Fruit fly (Drosophila melanogaster): ENCODE measurements around the gene Nepl17.

Nepl17 gene

dm6 chr3R:28847547-28848316 lies 25.0 kb upstream of the Nepl17 start:
- TF ChIP-seq CG16863 (GFP tag; optimal IDR thresholded peaks at IDR 0.05) (no peak), gem (tag; optimal IDR thresholded peaks at IDR 0.05) (peak; percentile 56), Ssrp (tag; optimal IDR thresholded peaks at IDR 0.05) (peak; percentile 32), CG30403 (GFP tag; optimal IDR thresholded peaks at IDR 0.05) (peak; percentile 14), gsb-n (tag; optimal IDR thresholded peaks at IDR 0.05) (peak; percentile 35), fd96Cb (tag; optimal IDR thresholded peaks at IDR 0.05) (peak; percentile 0), Asciz (GFP tag; optimal IDR thresholded peaks at IDR 0.05) (peak; percentile 10), CoRest (tag; optimal IDR thresholded peaks at IDR 0.05) (peak; percentile 42), D19B (GFP tag; optimal IDR thresholded peaks at IDR 0.05) (no peak), Doc3 (GFP tag; IDR thresholded peaks at IDR 0.05; ENCODE audit: partially characterized antibody) (no peak), lov (optimal IDR thresholded peaks at IDR 0.05) (no peak), lov (GFP tag; IDR thresholded peaks at IDR 0.05) (no peak), gt (GFP tag; IDR thresholded peaks at IDR 0.05) (no peak), tap (tag; optimal IDR thresholded peaks at IDR 0.05) (peak; percentile 8), dmrt99B (tag; optimal IDR thresholded peaks at IDR 0.05) (peak; percentile 34), CG14710 (tag; optimal IDR thresholded peaks at IDR 0.05) (peak; percentile 31), phol (tag; optimal IDR thresholded peaks at IDR 0.05) (peak; percentile 44), row (GFP tag; IDR thresholded peaks at IDR 0.05) (peak; percentile 47; the same call in 2 of the 3 replicates), nmo (GFP tag; optimal IDR thresholded peaks at IDR 0.05) (peak; percentile 23), unpg (GFP tag; optimal IDR thresholded peaks at IDR 0.05) (peak; percentile 6), D19A (tag; optimal IDR thresholded peaks at IDR 0.05) (peak; percentile 37), CG18262 (tag; optimal IDR thresholded peaks at IDR 0.05) (peak; percentile 59), CG13424 (tag; optimal IDR thresholded peaks at IDR 0.05) (peak; percentile 23), CG8924 (tag; optimal IDR thresholded peaks at IDR 0.05) (peak; percentile 15), ci (GFP tag; IDR thresholded peaks at IDR 0.05) (0 out of 3 replicates have a peak, but pooled peaks have one; percentile 7), grau (tag; optimal IDR thresholded peaks at IDR 0.05) (peak; percentile 91), corto (GFP tag; optimal IDR thresholded peaks at IDR 0.05) (no peak), az2 (GFP tag; optimal IDR thresholded peaks at IDR 0.05) (peak; percentile 15), CG30431 (GFP tag; optimal IDR thresholded peaks at IDR 0.05) (no peak), sens (GFP tag) (peak; percentile 69), Hr51 (GFP tag; optimal IDR thresholded peaks at IDR 0.05) (peak in 1 of 2 experiments; percentile 8), tio (GFP tag; optimal IDR thresholded peaks at IDR 0.05) (peak; percentile 16), CG2712 (tag; optimal IDR thresholded peaks at IDR 0.05) (peak; percentile 24), dmrt11E (tag; optimal IDR thresholded peaks at IDR 0.05) (peak; percentile 40), CG2678 (tag; optimal IDR thresholded peaks at IDR 0.05) (peak; percentile 40), CG13287 (GFP tag; IDR thresholded peaks at IDR 0.05; ENCODE audit: partially characterized antibody) (no peak), Oli (tag; optimal IDR thresholded peaks at IDR 0.05) (peak; percentile 24), Hr3 (GFP tag; optimal IDR thresholded peaks at IDR 0.05) (peak; percentile 8), ttk (GFP tag; IDR thresholded peaks at IDR 0.05) (no peak), CG5953 (GFP tag; IDR thresholded peaks at IDR 0.05) (no peak), PHDP (tag; optimal IDR thresholded peaks at IDR 0.05) (peak; percentile 32), CG12391 (tag; optimal IDR thresholded peaks at IDR 0.05) (peak; percentile 15), CG15601 (tag; optimal IDR thresholded peaks at IDR 0.05) (peak; percentile 15), D (optimal IDR thresholded peaks at IDR 0.05) (no peak), D (GFP tag; optimal IDR thresholded peaks at IDR 0.05) (peak; percentile 13), bsh (GFP tag; optimal IDR thresholded peaks at IDR 0.05) (peak in 1 of 2 experiments; percentile 2), CG7839 (tag; optimal IDR thresholded peaks at IDR 0.05) (peak; percentile 39), hkb (optimal IDR thresholded peaks at IDR 0.05) (no peak), hkb (GFP tag; IDR thresholded peaks at IDR 0.05) (no peak)
